Fruit fly (Drosophila melanogaster) Kc167 (cell line): ENCODE data around the gene Ir67c.

Experiments
- h ChIP-seq: fragments of >200 bp; optimal IDR thresholded peaks from 3 replicates; lab custom pipeline; 2018; ENCODE audit warnings: missing external identifiers
- psq ChIP-seq: fragments of >200 bp; optimal IDR thresholded peaks from 2 replicates; lab custom pipeline; 2017; ENCODE audit warnings: missing external identifiers
- ttk ChIP-seq: sonication (Bioruptor generic); optimal IDR thresholded peaks from 2 replicates; lab custom pipeline; 2017; ENCODE audit warnings: missing external identifiers

DNA sequence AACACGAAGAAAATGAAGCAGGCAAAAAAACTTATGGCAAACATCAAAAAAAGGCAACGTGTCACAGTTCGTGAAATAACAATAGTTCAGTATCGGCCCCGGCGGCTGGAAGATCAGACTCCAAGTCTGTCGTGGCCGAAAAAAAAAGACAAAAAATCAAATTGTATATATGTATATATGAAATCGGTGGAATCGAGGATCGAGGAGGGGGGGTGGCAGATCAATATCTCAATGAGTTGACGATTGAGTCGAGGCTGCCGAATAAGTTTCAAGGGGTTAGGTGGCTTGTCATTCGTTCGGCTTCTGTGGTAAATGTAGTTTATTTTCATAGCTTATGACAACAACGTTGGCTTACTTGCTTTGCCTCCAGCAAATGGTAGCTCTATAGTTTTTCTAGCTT is 8.6 kb upstream of the Ir67c start:
- TF ChIP-seq ttk (lab: Kevin White, UChicago) (no peak), psq (lab: Kevin White, UChicago) (no peak), h (lab: Kevin White, UChicago) (no peak)
